Fruit fly (Drosophila melanogaster) whole organism, embryonic: Measurements from ENCODE around the gene Pstk.

Experiments
- Bgb ChIP-seq: fragments of 200-800 bp; sonication (Bioruptor generic); IDR thresholded peaks from 2 replicates; pipeline ENCODE4 v1.3.6; 2022; ENCODE audit warnings: missing biosample characterization, missing genetic modification characterization; ENCODE audit not compliant: partially characterized antibody
- CG10366 ChIP-seq: fragments of 200-800 bp; sonication (Bioruptor generic); IDR thresholded peaks from 2 replicates; pipeline ENCODE4 v1.3.6; 2022; ENCODE audit warnings: missing biosample characterization, missing genetic modification characterization
- CG11504 ChIP-seq: fragments of 200-800 bp; sonication (Bioruptor generic); optimal IDR thresholded peaks from 3 replicates; lab custom pipeline; 2019; ENCODE audit warnings: missing biosample characterization, mild to moderate bottlenecking, missing genetic modification characterization, moderate library complexity
- CG12219 ChIP-seq: fragments of 200-800 bp; sonication (Bioruptor generic); optimal IDR thresholded peaks from 3 replicates; lab custom pipeline; 2018; ENCODE audit warnings: missing biosample characterization, mild to moderate bottlenecking, missing genetic modification characterization
- CG13894 ChIP-seq: fragments of 200-800 bp; sonication (Bioruptor generic); optimal IDR thresholded peaks from 3 replicates; lab custom pipeline; 2018; ENCODE audit warnings: missing biosample characterization, mild to moderate bottlenecking, missing genetic modification characterization, moderate library complexity
- Neu2 ChIP-seq: fragments of 200-800 bp; sonication (Bioruptor generic); optimal IDR thresholded peaks from 3 replicates; lab custom pipeline; 2016; ENCODE audit warnings: missing biosample characterization, missing genetic modification characterization, borderline replicate concordance
- fd3F ChIP-seq: fragments of 200-800 bp; sonication (Bioruptor generic); optimal IDR thresholded peaks from 2 replicates; lab custom pipeline; 2018; ENCODE audit warnings: missing biosample characterization, mild to moderate bottlenecking, missing genetic modification characterization, moderate library complexity
- gcm ChIP-seq: fragments of 200-800 bp; sonication (Bioruptor generic); optimal IDR thresholded peaks from 2 replicates; lab custom pipeline; 2019; ENCODE audit warnings: missing biosample characterization, mild to moderate bottlenecking, missing genetic modification characterization, moderate library complexity
- hkb ChIP-seq, 2 experiments: fragments of 200-800 bp in 1 of 2; fragments of >200 bp in 1 of 2; sonication (Bioruptor generic) in 1 of 2; IDR thresholded peaks in 1 of 2; optimal IDR thresholded peaks in 1 of 2; 2 replicates each; pipeline versions ENCODE4 v1.3.6 to Lab custom; 2017 to 2022; ENCODE audit warnings: missing biosample characterization in 1 of 2, missing genetic modification characterization in 1 of 2
- lbe ChIP-seq: fragments of 200-800 bp; sonication (Bioruptor generic); optimal IDR thresholded peaks from 2 replicates; lab custom pipeline; 2016; ENCODE audit warnings: missing biosample characterization, mild to moderate bottlenecking, missing genetic modification characterization
- peb ChIP-seq: fragments of 200-800 bp; sonication (Bioruptor generic); IDR thresholded peaks from 2 replicates; pipeline ENCODE4 v1.3.6; 2022; ENCODE audit warnings: missing biosample characterization, missing genetic modification characterization
- rib ChIP-seq: fragments of 200-800 bp; sonication (Bioruptor generic); IDR thresholded peaks from 2 replicates; pipeline ENCODE4 v1.3.6; 2022; ENCODE audit warnings: missing biosample characterization, missing genetic modification characterization

DNA sequence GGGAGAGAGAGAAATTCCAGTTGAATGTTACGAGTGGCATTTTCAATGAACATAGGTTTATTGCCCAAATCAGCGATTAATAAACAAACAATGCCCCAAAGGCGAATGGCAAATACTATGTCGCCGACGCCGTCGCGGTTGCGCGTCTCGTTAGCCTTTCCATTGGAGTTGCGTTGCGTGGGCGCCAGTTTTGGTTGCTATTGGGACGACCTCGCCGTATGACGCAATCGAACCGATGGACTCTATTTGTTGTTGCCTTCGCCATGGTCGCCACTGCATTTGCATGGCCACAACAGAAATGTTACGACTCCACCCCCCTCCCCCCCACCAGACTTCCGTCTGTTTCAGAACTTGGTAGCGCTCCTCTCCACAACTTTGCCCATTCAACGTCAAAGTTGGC is 11.8 kb downstream of the Pstk start:
- no peak for TF ChIP-seq hkb (optimal IDR thresholded peaks at IDR 0.05; lab: Kevin White, UChicago)
- no peak for TF ChIP-seq hkb (GFP tag; IDR thresholded peaks at IDR 0.05; lab: Robert Waterston, UW)
- TF ChIP-seq gcm (GFP tag; lab: Kevin White, UChicago), result no peak
- TF ChIP-seq Bgb (GFP tag; lab: Robert Waterston, UW), result no peak
- no peak for TF ChIP-seq CG12219 (GFP tag; lab: Kevin White, UChicago)
- no peak for TF ChIP-seq fd3F (GFP tag; lab: Kevin White, UChicago)
- no peak for TF ChIP-seq Neu2 (GFP tag; lab: Kevin White, UChicago)
- no peak for TF ChIP-seq CG11504
- no peak for TF ChIP-seq peb (GFP tag; lab: Robert Waterston, UW)
- TF ChIP-seq lbe, result no peak
- TF ChIP-seq rib (GFP tag; lab: Robert Waterston, UW), result no peak
- TF ChIP-seq CG13894 (tag; lab: Kevin White, UChicago), result no peak
- TF ChIP-seq CG10366 (GFP tag; lab: Robert Waterston, UW), result no peak
